Fruit fly (Drosophila melanogaster) whole organism, embryonic: Measurements from ENCODE around the gene CG32488.
A peak's percentile ranks its signal among the peaks of the same experiment; 100 is the strongest.

Source experiments
- Bdp1 ChIP-seq: fragments of 200-800 bp; sonication (Bioruptor generic); optimal IDR thresholded peaks from 3 replicates; lab custom pipeline; 2016; ENCODE audit warnings: missing biosample characterization, missing genetic modification characterization
- CG10147 ChIP-seq: fragments of 200-800 bp; sonication (Bioruptor generic); optimal IDR thresholded peaks from 2 replicates; lab custom pipeline; 2019; ENCODE audit warnings: missing biosample characterization, mild to moderate bottlenecking, missing genetic modification characterization, moderate library complexity
- CG10267 ChIP-seq: fragments of 200-800 bp; sonication (Bioruptor generic); optimal IDR thresholded peaks from 2 replicates; lab custom pipeline; 2018; ENCODE audit warnings: missing biosample characterization, mild to moderate bottlenecking, missing genetic modification characterization, moderate library complexity
- CG10366 ChIP-seq: fragments of 200-800 bp; sonication (Bioruptor generic); IDR thresholded peaks from 2 replicates; pipeline ENCODE4 v1.3.6; 2022; ENCODE audit warnings: missing biosample characterization, missing genetic modification characterization
- CG12236 ChIP-seq: fragments of 200-800 bp; sonication (Bioruptor generic); optimal IDR thresholded peaks from 2 replicates; lab custom pipeline; 2016; ENCODE audit warnings: missing biosample characterization, missing genetic modification characterization
- CG12299 ChIP-seq: fragments of 200-800 bp; sonication (Bioruptor generic); optimal IDR thresholded peaks from 2 replicates; lab custom pipeline; 2018; ENCODE audit warnings: missing biosample characterization, mild to moderate bottlenecking, missing genetic modification characterization
- CG12659 ChIP-seq: fragments of 200-800 bp; sonication (Bioruptor generic); optimal IDR thresholded peaks from 3 replicates; lab custom pipeline; 2017; ENCODE audit warnings: mild to moderate bottlenecking, missing biosample characterization, missing genetic modification reagents, missing genetic modification characterization
- CG13287 ChIP-seq: fragments of 200-800 bp; sonication (Bioruptor generic); IDR thresholded peaks from 2 replicates; pipeline ENCODE4 v1.3.6; 2022; ENCODE audit warnings: missing biosample characterization, missing genetic modification characterization; ENCODE audit not compliant: partially characterized antibody
- CG13296 ChIP-seq: fragments of 200-800 bp; sonication (Bioruptor generic); optimal IDR thresholded peaks from 3 replicates; lab custom pipeline; 2018; ENCODE audit warnings: missing biosample characterization, mild to moderate bottlenecking, missing genetic modification characterization
- CG15073 ChIP-seq: fragments of 200-800 bp; sonication (Bioruptor generic); optimal IDR thresholded peaks from 2 replicates; lab custom pipeline; 2016; ENCODE audit warnings: missing biosample characterization, missing genetic modification characterization
- CG15479 ChIP-seq: fragments of 200-800 bp; sonication (Bioruptor generic); optimal IDR thresholded peaks from 3 replicates; lab custom pipeline; 2019; ENCODE audit warnings: missing biosample characterization, mild to moderate bottlenecking, missing genetic modification characterization, moderate library complexity
- CG15514 ChIP-seq: fragments of 200-800 bp; sonication (Bioruptor generic); optimal IDR thresholded peaks from 3 replicates; lab custom pipeline; 2017; ENCODE audit warnings: missing biosample characterization, missing genetic modification characterization, mild to moderate bottlenecking, moderate library complexity, missing genetic modification reagents
- CG1647 ChIP-seq: fragments of 200-800 bp; sonication (Bioruptor generic); optimal IDR thresholded peaks from 3 replicates; lab custom pipeline; 2016; ENCODE audit warnings: missing biosample characterization, missing genetic modification characterization
- CG17186 ChIP-seq: fragments of 200-800 bp; sonication (Bioruptor generic); optimal IDR thresholded peaks from 3 replicates; lab custom pipeline; 2017; ENCODE audit warnings: missing biosample characterization, missing genetic modification reagents, missing genetic modification characterization
- CG17612 ChIP-seq: fragments of 200-800 bp; sonication (Bioruptor generic); IDR thresholded peaks from 2 replicates; pipeline ENCODE4 v1.3.6; 2022; ENCODE audit warnings: missing biosample characterization, missing genetic modification characterization
- CG17912 ChIP-seq: fragments of 200-800 bp; sonication (Bioruptor generic); optimal IDR thresholded peaks from 2 replicates; lab custom pipeline; 2018; ENCODE audit warnings: missing biosample characterization, mild to moderate bottlenecking, missing genetic modification characterization
- CG2199 ChIP-seq: fragments of 200-800 bp; sonication (Bioruptor generic); IDR thresholded peaks from 3 replicates; pipeline ENCODE4 v1.3.6; 2022; ENCODE audit warnings: missing biosample characterization, missing genetic modification characterization
- CG31441 ChIP-seq: fragments of 200-800 bp; sonication (Bioruptor generic); IDR thresholded peaks from 2 replicates; pipeline ENCODE4 v1.3.6; 2022; ENCODE audit warnings: missing biosample characterization, missing genetic modification characterization
- CG3726 ChIP-seq: fragments of 200-800 bp; sonication (Bioruptor generic); IDR thresholded peaks from 3 replicates; pipeline ENCODE4, ENCODE4 v1.3.6; 2022; ENCODE audit warnings: missing biosample characterization, missing genetic modification characterization
- CG6175 ChIP-seq: fragments of 200-800 bp; sonication (Bioruptor generic); IDR thresholded peaks from 3 replicates; pipeline ENCODE4 v1.3.6; 2022; ENCODE audit warnings: missing biosample characterization, missing genetic modification characterization
- CG6683 ChIP-seq: fragments of 200-800 bp; sonication (Bioruptor generic); optimal IDR thresholded peaks from 2 replicates; lab custom pipeline; 2017; ENCODE audit warnings: missing biosample characterization, mild to moderate bottlenecking, missing genetic modification characterization, missing genetic modification reagents
- CG8281 ChIP-seq: fragments of 200-800 bp; sonication (Bioruptor generic); optimal IDR thresholded peaks from 2 replicates; lab custom pipeline; 2018; ENCODE audit warnings: missing biosample characterization, mild to moderate bottlenecking, missing genetic modification characterization, moderate library complexity
- Gsc ChIP-seq: fragments of 200-800 bp; sonication (Bioruptor generic); IDR thresholded peaks from 2 replicates; pipeline ENCODE4 v1.3.6; 2022; ENCODE audit warnings: missing biosample characterization, missing genetic modification characterization
- H15 ChIP-seq: fragments of 200-800 bp; sonication (Bioruptor generic); IDR thresholded peaks from 3 replicates; pipeline ENCODE4 v1.3.6; 2022; ENCODE audit warnings: missing biosample characterization, missing genetic modification characterization
- H2.0 ChIP-seq: fragments of 200-800 bp; sonication (Bioruptor generic); IDR thresholded peaks from 2 replicates; pipeline ENCODE4 v1.3.6; 2022; ENCODE audit warnings: missing biosample characterization, missing genetic modification characterization
- Hmr ChIP-seq: fragments of 200-800 bp; sonication (Bioruptor generic); optimal IDR thresholded peaks from 3 replicates; lab custom pipeline; 2017; ENCODE audit warnings: mild to moderate bottlenecking, missing biosample characterization, missing genetic modification reagents, missing genetic modification characterization
- Hmx ChIP-seq: fragments of 200-800 bp; sonication (Bioruptor generic); optimal IDR thresholded peaks from 2 replicates; lab custom pipeline; 2016; ENCODE audit warnings: missing biosample characterization, missing genetic modification characterization
- Hr39 ChIP-seq: fragments of >200 bp; optimal IDR thresholded peaks from 2 replicates; lab custom pipeline; 2017
- Max ChIP-seq: fragments of 200-800 bp; sonication (Bioruptor generic); optimal IDR thresholded peaks from 2 replicates; lab custom pipeline; 2016; ENCODE audit warnings: missing biosample characterization, mild to moderate bottlenecking, missing genetic modification characterization
- Nf-YC ChIP-seq: fragments of 200-800 bp; optimal IDR thresholded peaks from 3 replicates; lab custom pipeline; 2019; ENCODE audit warnings: missing biosample characterization, mild to moderate bottlenecking, missing genetic modification characterization, moderate library complexity
- Scr ChIP-seq: fragments of 200-800 bp; sonication (Bioruptor generic); IDR thresholded peaks from 2 replicates; pipeline ENCODE4 v1.3.6; 2022; ENCODE audit warnings: missing biosample characterization, missing genetic modification characterization; ENCODE audit not compliant: partially characterized antibody
- Six4 ChIP-seq: fragments of 200-800 bp; sonication (Bioruptor generic); optimal IDR thresholded peaks from 2 replicates; lab custom pipeline; 2016; ENCODE audit warnings: missing biosample characterization, missing genetic modification characterization
- Taf1 ChIP-seq: fragments of 200-800 bp; sonication (Bioruptor generic); IDR thresholded peaks from 2 replicates; pipeline ENCODE4 v1.3.6; 2022; ENCODE audit warnings: missing biosample characterization, missing genetic modification characterization
- Xrp1 ChIP-seq: fragments of 200-800 bp; sonication (Bioruptor generic); IDR thresholded peaks from 2 replicates; pipeline ENCODE4 v1.3.6; 2022; ENCODE audit warnings: missing biosample characterization, missing genetic modification characterization
- fd96Cb ChIP-seq: fragments of 200-800 bp; sonication (Bioruptor generic); optimal IDR thresholded peaks from 2 replicates; lab custom pipeline; 2018; ENCODE audit warnings: missing biosample characterization, mild to moderate bottlenecking, missing genetic modification characterization, moderate library complexity
- gcm ChIP-seq: fragments of 200-800 bp; sonication (Bioruptor generic); optimal IDR thresholded peaks from 2 replicates; lab custom pipeline; 2019; ENCODE audit warnings: missing biosample characterization, mild to moderate bottlenecking, missing genetic modification characterization, moderate library complexity
- ham ChIP-seq: fragments of 200-800 bp; sonication (Bioruptor generic); IDR thresholded peaks from 2 replicates; pipeline ENCODE4 v1.3.6; 2022; ENCODE audit warnings: missing biosample characterization, missing genetic modification characterization
- inv ChIP-seq: fragments of 200-800 bp; sonication (Bioruptor generic); IDR thresholded peaks from 2 replicates; pipeline ENCODE4 v1.3.6; 2022; ENCODE audit warnings: missing biosample characterization, missing genetic modification characterization; ENCODE audit not compliant: partially characterized antibody
- lbe ChIP-seq: fragments of 200-800 bp; sonication (Bioruptor generic); optimal IDR thresholded peaks from 2 replicates; lab custom pipeline; 2016; ENCODE audit warnings: missing biosample characterization, mild to moderate bottlenecking, missing genetic modification characterization
- p53 ChIP-seq: fragments of 200-800 bp; sonication (Bioruptor generic); optimal IDR thresholded peaks from 2 replicates; lab custom pipeline; 2016; ENCODE audit warnings: missing biosample characterization, missing genetic modification characterization
- prd ChIP-seq, 3 experiments: fragments of >200 bp in 2 of 3; fragments of 200-800 bp in 1 of 3; sonication (Bioruptor generic) in 1 of 3; optimal IDR thresholded peaks in 2 of 3; IDR thresholded peaks in 1 of 3; 2 replicates in 2 of 3; 3 replicates in 1 of 3; pipeline versions ENCODE4 v1.3.6 to Lab custom; 2017 to 2022; ENCODE audit warnings: missing biosample characterization in 1 of 3, missing genetic modification characterization in 1 of 3
- pum ChIP-seq: fragments of 200-800 bp; sonication (Bioruptor generic); optimal IDR thresholded peaks from 2 replicates; lab custom pipeline; 2016; ENCODE audit warnings: missing biosample characterization, missing genetic modification characterization
- ro ChIP-seq: fragments of 200-800 bp; sonication (Bioruptor generic); IDR thresholded peaks from 2 replicates; pipeline ENCODE4 v1.3.6; 2022; ENCODE audit warnings: missing biosample characterization, missing genetic modification characterization
- sima ChIP-seq: fragments of 200-800 bp; sonication (Bioruptor generic); optimal IDR thresholded peaks from 2 replicates; lab custom pipeline; 2016; ENCODE audit warnings: missing biosample characterization, missing genetic modification characterization
- slp2 ChIP-seq: fragments of 200-800 bp; sonication (Bioruptor generic); optimal IDR thresholded peaks from 2 replicates; lab custom pipeline; 2016; ENCODE audit warnings: missing biosample characterization, missing genetic modification characterization
- so ChIP-seq: fragments of 200-800 bp; sonication (Bioruptor generic); IDR thresholded peaks from 3 replicates; pipeline ENCODE4 v1.3.6; 2022; ENCODE audit warnings: missing biosample characterization, missing genetic modification characterization
- sr ChIP-seq: fragments of 200-800 bp; sonication (Bioruptor generic); IDR thresholded peaks from 3 replicates; pipeline ENCODE4 v1.3.6; 2022; ENCODE audit warnings: missing biosample characterization, missing genetic modification characterization
- zen2 ChIP-seq: fragments of 200-800 bp; sonication (Bioruptor generic); IDR thresholded peaks from 3 replicates; pipeline ENCODE4 v1.3.6; 2022; ENCODE audit warnings: missing biosample characterization, missing genetic modification characterization; ENCODE audit not compliant: partially characterized antibody

Gene CG32488

DNA sequence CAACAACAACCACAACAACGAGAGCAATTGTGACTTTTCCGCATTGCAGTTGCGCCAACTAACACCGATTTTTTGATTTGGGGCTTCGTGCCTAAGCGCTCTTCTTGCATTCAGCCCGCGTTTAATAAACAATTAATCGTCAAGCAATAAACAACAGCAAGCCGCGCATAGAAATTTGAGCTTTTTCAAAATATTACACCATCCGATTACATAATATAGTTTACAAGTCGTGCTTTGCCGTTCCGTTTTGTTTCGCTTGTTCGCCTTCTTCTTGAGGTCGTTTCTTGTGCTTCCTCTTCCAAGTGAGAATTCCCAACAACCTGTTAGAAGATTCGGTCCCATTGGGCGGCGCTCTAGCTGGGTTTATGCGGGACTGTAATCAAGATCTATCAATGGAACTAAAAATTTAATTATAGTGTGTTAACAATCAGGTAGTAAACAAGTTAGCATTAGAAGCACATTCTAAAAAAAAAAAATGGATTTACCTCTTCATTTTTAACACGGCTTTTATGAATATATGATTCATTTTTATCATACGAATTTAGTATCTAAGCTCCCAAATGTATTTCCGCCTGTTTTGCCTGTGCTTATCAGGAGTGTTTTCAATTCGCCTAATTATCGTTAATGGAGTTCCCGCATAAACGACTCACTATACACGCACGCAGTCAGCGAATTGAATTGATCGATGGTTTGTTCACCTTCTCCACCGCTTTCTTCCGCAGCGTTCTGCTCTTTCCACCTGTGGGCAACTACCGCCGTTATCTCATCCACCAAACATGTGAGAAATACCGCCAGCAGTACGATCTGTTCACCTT is 20.1 kb upstream of the CG32488 start (continued):
- TF ChIP-seq inv (GFP tag; lab: Robert Waterston, UW) (no peak), CG15514 (GFP tag; lab: Kevin White, UChicago) (peak; percentile 78), CG8281 (peak; percentile 59), CG17912 (GFP tag; lab: Kevin White, UChicago) (no peak), CG6175 (GFP tag; lab: Robert Waterston, UW) (no peak), CG12299 (tag; lab: Kevin White, UChicago) (peak; percentile 87), Nf-YC (tag; lab: Kevin White, UChicago) (peak; percentile 82), gcm (GFP tag; lab: Kevin White, UChicago) (peak; percentile 88), p53 (GFP tag; lab: Kevin White, UChicago) (no peak), Bdp1 (GFP tag; lab: Kevin White, UChicago) (peak; percentile 69), pum (GFP tag; lab: Kevin White, UChicago) (peak; percentile 53), Xrp1 (GFP tag; lab: Robert Waterston, UW) (peak; percentile 84), CG1647 (GFP tag; lab: Kevin White, UChicago) (peak; percentile 42), CG15479 (GFP tag; lab: Kevin White, UChicago) (no peak), slp2 (peak; percentile 30), ham (GFP tag; lab: Robert Waterston, UW) (no peak), CG13287 (peak; percentile 11; the same call in 1 of the 2 replicates), CG17186 (peak; percentile 57), H2.0 (GFP tag; lab: Robert Waterston, UW) (peak; percentile 74), Taf1 (GFP tag; lab: Robert Waterston, UW) (0 out of 2 replicates have a peak, but pooled peaks have one; percentile 18), fd96Cb (tag; lab: Kevin White, UChicago) (peak; percentile 81), lbe (GFP tag; lab: Kevin White, UChicago) (peak; percentile 57), zen2 (GFP tag; lab: Robert Waterston, UW) (no peak), CG17612 (GFP tag; lab: Robert Waterston, UW) (no peak), CG12659 (GFP tag; lab: Kevin White, UChicago) (peak; percentile 90), Gsc (no peak), CG10366 (GFP tag; lab: Robert Waterston, UW) (peak; percentile 75), CG2199 (GFP tag; lab: Robert Waterston, UW) (0 out of 3 replicates have a peak, but pooled peaks have one; percentile 45), CG6683 (peak; percentile 74), Six4 (GFP tag; lab: Kevin White, UChicago) (peak; percentile 62), CG13296 (GFP tag; lab: Kevin White, UChicago) (peak; percentile 94), Hmx (GFP tag; lab: Kevin White, UChicago) (peak; percentile 10), CG15073 (GFP tag; lab: Kevin White, UChicago) (no peak), sima (GFP tag; lab: Kevin White, UChicago) (peak; percentile 63), CG12236 (peak; percentile 48), CG31441 (GFP tag; lab: Robert Waterston, UW) (peak; percentile 87), CG10267 (peak; percentile 88), ro (GFP tag; lab: Robert Waterston, UW) (0 out of 2 replicates have a peak, but pooled peaks have one; percentile 8), CG3726 (GFP tag; lab: Robert Waterston, UW) (peak; percentile 62; the same call in 1 of the 3 replicates), Scr (GFP tag; lab: Robert Waterston, UW) (no peak), prd (optimal IDR thresholded peaks at IDR 0.05; lab: Kevin White, UChicago) (no peak), prd (GFP tag; IDR thresholded peaks at IDR 0.05; lab: Robert Waterston, UW) (peak; percentile 77), H15 (GFP tag; lab: Robert Waterston, UW) (peak; percentile 6; the same call in 1 of the 3 replicates), Max (GFP tag; lab: Kevin White, UChicago) (peak; percentile 82), Hmr (GFP tag; lab: Kevin White, UChicago) (peak; percentile 89), CG10147 (peak; percentile 90), so (GFP tag; lab: Robert Waterston, UW) (peak; percentile 89), sr (no peak), Hr39 (lab: Kevin White, UChicago) (no peak)
